Fruit fly (Drosophila melanogaster) whole organism, embryonic: Measurements from ENCODE around the gene Gale.

Source experiments
- CG10267 ChIP-seq: fragments of 200-800 bp; sonication (Bioruptor generic); optimal IDR thresholded peaks from 2 replicates; lab custom pipeline; 2018; ENCODE audit warnings: missing biosample characterization, mild to moderate bottlenecking, missing genetic modification characterization, moderate library complexity
- CG10321 ChIP-seq: fragments of 200-800 bp; sonication (Bioruptor generic); IDR thresholded peaks from 2 replicates; pipeline ENCODE4 v1.3.6; 2022; ENCODE audit warnings: missing biosample characterization, missing genetic modification characterization
- CG10565 ChIP-seq: fragments of 200-800 bp; sonication (Bioruptor generic); optimal IDR thresholded peaks from 3 replicates; lab custom pipeline; 2016; ENCODE audit warnings: missing biosample characterization, mild to moderate bottlenecking, missing genetic modification characterization
- CG10654 ChIP-seq: fragments of 200-800 bp; sonication (Bioruptor generic); optimal IDR thresholded peaks from 2 replicates; lab custom pipeline; 2016; ENCODE audit warnings: missing biosample characterization, missing genetic modification characterization
- CG11085 ChIP-seq: fragments of 200-800 bp; sonication (Bioruptor generic); IDR thresholded peaks from 2 replicates; pipeline ENCODE4 v1.3.6; 2022; ENCODE audit warnings: missing biosample characterization, missing genetic modification characterization
- CG11696 ChIP-seq: fragments of 200-800 bp; sonication (Bioruptor generic); IDR thresholded peaks from 2 replicates; pipeline ENCODE4 v1.3.6; 2022; ENCODE audit warnings: missing biosample characterization, missing genetic modification characterization
- CG12104 ChIP-seq: fragments of 200-800 bp; sonication (Bioruptor generic); optimal IDR thresholded peaks from 3 replicates; lab custom pipeline; 2016; ENCODE audit warnings: missing biosample characterization, missing genetic modification characterization
- CG14710 ChIP-seq: fragments of 200-800 bp; sonication (Bioruptor generic); optimal IDR thresholded peaks from 3 replicates; lab custom pipeline; 2019; ENCODE audit warnings: missing biosample characterization, mild to moderate bottlenecking, missing genetic modification characterization, moderate library complexity
- CG16815 ChIP-seq: fragments of 200-800 bp; sonication (Bioruptor generic); optimal IDR thresholded peaks from 3 replicates; lab custom pipeline; 2017; ENCODE audit warnings: missing biosample characterization, mild to moderate bottlenecking, missing genetic modification characterization
- CG17328 ChIP-seq: fragments of 200-800 bp; sonication (Bioruptor generic); IDR thresholded peaks from 2 replicates; pipeline ENCODE4 v1.3.6; 2022; ENCODE audit warnings: missing biosample characterization, missing genetic modification characterization
- CG2199 ChIP-seq: fragments of 200-800 bp; sonication (Bioruptor generic); IDR thresholded peaks from 3 replicates; pipeline ENCODE4 v1.3.6; 2022; ENCODE audit warnings: missing biosample characterization, missing genetic modification characterization
- CG2712 ChIP-seq: fragments of 200-800 bp; optimal IDR thresholded peaks from 3 replicates; lab custom pipeline; 2019; ENCODE audit warnings: missing biosample characterization, mild to moderate bottlenecking, missing genetic modification characterization, moderate library complexity
- CG31388 ChIP-seq: fragments of 200-800 bp; sonication (Bioruptor generic); optimal IDR thresholded peaks from 2 replicates; lab custom pipeline; 2016; ENCODE audit warnings: missing biosample characterization, missing genetic modification characterization
- CG4730 ChIP-seq: fragments of 200-800 bp; sonication (Bioruptor generic); IDR thresholded peaks from 2 replicates; pipeline ENCODE4 v1.3.6; 2022; ENCODE audit warnings: missing biosample characterization, missing genetic modification characterization
- CG4854 ChIP-seq: fragments of 200-800 bp; sonication (Bioruptor generic); optimal IDR thresholded peaks from 2 replicates; lab custom pipeline; 2016; ENCODE audit warnings: missing biosample characterization, missing genetic modification characterization, inconsistent platforms
- CG5245 ChIP-seq: fragments of 200-800 bp; sonication (Bioruptor generic); optimal IDR thresholded peaks from 3 replicates; lab custom pipeline; 2016; ENCODE audit warnings: missing biosample characterization, missing genetic modification characterization
- CG6272 ChIP-seq: fragments of 200-800 bp; sonication (Bioruptor generic); IDR thresholded peaks from 2 replicates; pipeline ENCODE4 v1.3.6; 2022; ENCODE audit warnings: missing biosample characterization, missing genetic modification characterization
- CG7372 ChIP-seq: fragments of 200-800 bp; sonication (Bioruptor generic); IDR thresholded peaks from 2 replicates; pipeline ENCODE4 v1.3.6; 2022; ENCODE audit warnings: missing biosample characterization, missing genetic modification characterization
- CG8089 ChIP-seq: fragments of 200-800 bp; sonication (Bioruptor generic); optimal IDR thresholded peaks from 3 replicates; lab custom pipeline; 2016; ENCODE audit warnings: missing biosample characterization, missing genetic modification characterization
- CG9727 ChIP-seq: fragments of 200-800 bp; sonication (Bioruptor generic); optimal IDR thresholded peaks from 3 replicates; lab custom pipeline; 2017; ENCODE audit warnings: missing biosample characterization, mild to moderate bottlenecking, missing genetic modification characterization
- Dp ChIP-seq: fragments of 200-800 bp; sonication (Bioruptor generic); optimal IDR thresholded peaks from 2 replicates; lab custom pipeline; 2018; ENCODE audit warnings: missing biosample characterization, mild to moderate bottlenecking, missing genetic modification characterization, moderate library complexity
- Gug ChIP-seq: fragments of 200-800 bp; sonication (Bioruptor generic); IDR thresholded peaks from 4 replicates; pipeline ENCODE4 v1.3.6; 2022; ENCODE audit warnings: missing biosample characterization, missing genetic modification characterization
- Med ChIP-seq: fragments of 200-800 bp; sonication (Bioruptor generic); peaks from one replicate; lab custom pipeline; 2016; ENCODE audit warnings: missing biosample characterization, missing genetic modification characterization, mild to moderate bottlenecking, inconsistent platforms, moderate library complexity
- Sin3A ChIP-seq: fragments of >200 bp; optimal IDR thresholded peaks from 2 replicates; lab custom pipeline; 2018
- Ssrp ChIP-seq: fragments of 200-800 bp; sonication (Bioruptor generic); optimal IDR thresholded peaks from 2 replicates; lab custom pipeline; 2018; ENCODE audit warnings: missing biosample characterization, mild to moderate bottlenecking, missing genetic modification characterization, moderate library complexity
- Stat92E ChIP-seq, 3 experiments: fragments of >200 bp in 2 of 3; fragments of 200-800 bp in 1 of 3; sonication (Bioruptor generic) in 1 of 3; optimal IDR thresholded peaks; 2 replicates each; lab custom pipeline; 2017 to 2019; ENCODE audit warnings: missing biosample characterization in 3 of 3, missing genetic modification characterization in 3 of 3, mild to moderate bottlenecking in 1 of 3, moderate library complexity in 1 of 3
- Usf ChIP-seq: fragments of 200-800 bp; sonication (Bioruptor generic); optimal IDR thresholded peaks from 2 replicates; lab custom pipeline; 2017; ENCODE audit warnings: missing genotype, missing biosample characterization, missing genetic modification characterization
- Xrp1 ChIP-seq: fragments of 200-800 bp; sonication (Bioruptor generic); IDR thresholded peaks from 2 replicates; pipeline ENCODE4 v1.3.6; 2022; ENCODE audit warnings: missing biosample characterization, missing genetic modification characterization
- abd-A ChIP-seq: fragments of 200-800 bp; sonication (Bioruptor generic); optimal IDR thresholded peaks from 3 replicates; lab custom pipeline; 2019; ENCODE audit warnings: missing biosample characterization, mild to moderate bottlenecking, missing genetic modification characterization, moderate library complexity
- bcd ChIP-seq: fragments of 200-800 bp; sonication (Bioruptor generic); optimal IDR thresholded peaks from 2 replicates; lab custom pipeline; 2017; ENCODE audit warnings: missing biosample characterization, mild to moderate bottlenecking, missing genetic modification characterization
- br ChIP-seq: fragments of >200 bp; optimal IDR thresholded peaks from 2 replicates; lab custom pipeline; 2017
- dmrt99B ChIP-seq: fragments of 200-800 bp; sonication (Bioruptor generic); optimal IDR thresholded peaks from 2 replicates; lab custom pipeline; 2018; ENCODE audit warnings: missing biosample characterization, mild to moderate bottlenecking, missing genetic modification characterization, moderate library complexity
- dysf ChIP-seq: fragments of 200-800 bp; sonication (Bioruptor generic); IDR thresholded peaks from 3 replicates; pipeline ENCODE4 v1.3.6; 2022; ENCODE audit warnings: missing biosample characterization, missing genetic modification characterization
- ftz-f1 ChIP-seq: fragments of 200-800 bp; sonication (Bioruptor generic); optimal IDR thresholded peaks from 2 replicates; lab custom pipeline; 2016; ENCODE audit warnings: missing biosample characterization, missing genetic modification characterization
- gem ChIP-seq: fragments of 200-800 bp; sonication (Bioruptor generic); optimal IDR thresholded peaks from 2 replicates; lab custom pipeline; 2019; ENCODE audit warnings: missing biosample characterization, mild to moderate bottlenecking, missing genetic modification characterization, moderate library complexity
- grn ChIP-seq: fragments of 200-800 bp; sonication (Bioruptor generic); optimal IDR thresholded peaks from 3 replicates; lab custom pipeline; 2017; ENCODE audit warnings: missing biosample characterization, missing genetic modification characterization
- ham ChIP-seq: fragments of 200-800 bp; sonication (Bioruptor generic); IDR thresholded peaks from 2 replicates; pipeline ENCODE4 v1.3.6; 2022; ENCODE audit warnings: missing biosample characterization, missing genetic modification characterization
- ind ChIP-seq: fragments of 200-800 bp; sonication (Bioruptor generic); optimal IDR thresholded peaks from 3 replicates; lab custom pipeline; 2016; ENCODE audit warnings: missing biosample characterization, missing genetic modification characterization
- kay ChIP-seq: fragments of 200-800 bp; sonication (Bioruptor generic); optimal IDR thresholded peaks from 2 replicates; lab custom pipeline; 2016; ENCODE audit warnings: missing biosample characterization, missing genetic modification characterization
- knrl ChIP-seq: fragments of 200-800 bp; sonication (Bioruptor generic); IDR thresholded peaks from 3 replicates; pipeline ENCODE4 v1.3.6; 2022; ENCODE audit warnings: missing biosample characterization, missing genetic modification characterization; ENCODE audit not compliant: partially characterized antibody
- lilli ChIP-seq: fragments of 200-800 bp; sonication (Bioruptor generic); optimal IDR thresholded peaks from 3 replicates; lab custom pipeline; 2016; ENCODE audit warnings: missing biosample characterization, missing genetic modification characterization
- maf-S ChIP-seq: fragments of 200-800 bp; sonication (Bioruptor generic); optimal IDR thresholded peaks from 2 replicates; lab custom pipeline; 2016; ENCODE audit warnings: missing biosample characterization, missing genetic modification characterization
- nau ChIP-seq: fragments of 200-800 bp; sonication (Bioruptor generic); optimal IDR thresholded peaks from 3 replicates; lab custom pipeline; 2017; ENCODE audit warnings: missing biosample characterization, mild to moderate bottlenecking, missing genetic modification characterization, missing genetic modification reagents
- onecut ChIP-seq: fragments of 200-800 bp; sonication (Bioruptor generic); IDR thresholded peaks from 2 replicates; pipeline ENCODE4 v1.3.6; 2022; ENCODE audit warnings: missing biosample characterization, missing genetic modification characterization
- sd ChIP-seq: fragments of 200-800 bp; sonication (Bioruptor generic); optimal IDR thresholded peaks from 3 replicates; lab custom pipeline; 2018; ENCODE audit warnings: missing biosample characterization, mild to moderate bottlenecking, missing genetic modification characterization, moderate library complexity
- sens ChIP-seq: fragments of 200-800 bp; sonication (Bioruptor generic); peaks from one replicate; lab custom pipeline; 2016; ENCODE audit warnings: missing biosample characterization, missing genetic modification characterization
- shn ChIP-seq: fragments of 200-800 bp; sonication (Bioruptor generic); optimal IDR thresholded peaks from 3 replicates; lab custom pipeline; 2016; ENCODE audit warnings: missing biosample characterization, missing genetic modification characterization
- tna ChIP-seq: fragments of 200-800 bp; sonication (Bioruptor generic); IDR thresholded peaks from 2 replicates; pipeline ENCODE4 v1.3.6; 2022; ENCODE audit warnings: missing biosample characterization, missing genetic modification characterization; ENCODE audit not compliant: partially characterized antibody
- unc-4 ChIP-seq: fragments of 200-800 bp; sonication (Bioruptor generic); IDR thresholded peaks from 2 replicates; pipeline ENCODE4 v1.3.6; 2022; ENCODE audit warnings: missing biosample characterization, missing genetic modification characterization; ENCODE audit not compliant: partially characterized antibody
- zf30C ChIP-seq: fragments of 200-800 bp; sonication (Bioruptor generic); optimal IDR thresholded peaks from 3 replicates; lab custom pipeline; 2018; ENCODE audit warnings: missing biosample characterization, mild to moderate bottlenecking, missing genetic modification characterization

Gene Gale

DNA sequence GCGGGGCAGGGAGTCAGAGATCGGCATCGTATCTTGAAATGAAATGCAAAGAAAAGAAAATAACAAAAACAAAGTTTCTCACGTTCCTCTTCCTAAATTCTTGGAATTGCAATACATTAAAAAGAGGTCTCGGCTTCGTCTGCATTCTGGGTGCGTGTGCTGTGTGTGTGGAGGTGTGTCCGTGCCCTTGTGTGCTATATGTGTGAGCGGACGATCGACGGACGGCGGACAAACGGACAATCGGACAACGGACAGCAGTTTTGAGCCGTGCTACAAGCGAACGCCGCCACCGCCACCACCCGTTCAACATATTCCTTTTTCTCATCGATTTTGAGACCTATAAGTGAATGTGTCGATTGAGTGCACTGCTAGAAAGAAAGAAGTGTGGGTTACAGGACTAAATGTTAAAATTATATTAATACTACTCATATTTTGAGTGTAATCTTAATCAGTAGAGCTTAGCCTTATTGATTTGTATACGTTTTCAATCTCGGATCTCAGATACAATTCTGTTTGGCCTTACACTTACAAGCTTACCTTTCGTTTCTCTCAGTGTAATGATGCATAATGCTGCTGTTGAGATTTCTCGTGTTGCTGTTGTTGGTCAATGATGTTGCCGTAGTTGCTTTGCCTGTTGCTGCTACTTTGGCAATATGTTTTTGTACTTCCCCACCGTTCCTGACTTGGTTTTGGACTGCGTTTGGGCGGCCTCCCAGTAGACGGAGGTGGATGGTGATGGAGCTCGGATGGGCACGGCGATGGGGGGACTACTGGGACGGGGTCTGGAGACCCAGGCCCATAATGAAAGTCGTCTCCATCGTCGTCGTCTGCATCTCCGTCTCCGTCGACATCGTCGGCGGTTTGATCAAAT, 27.0 kb upstream of the Gale start (continued):
- TF ChIP-seq CG9727 (GFP tag; lab: Kevin White, UChicago) (peak; percentile 95), CG12104 (peak; percentile 54), onecut (GFP tag; lab: Robert Waterston, UW) (peak; percentile 78), zf30C (GFP tag; lab: Kevin White, UChicago) (peak; percentile 98), bcd (GFP tag; lab: Kevin White, UChicago) (peak; percentile 69), dysf (peak; percentile 52; the same call in 1 of the 3 replicates), kay (GFP tag; lab: Kevin White, UChicago) (peak; percentile 64), Xrp1 (GFP tag; lab: Robert Waterston, UW) (peak; percentile 95), CG8089 (peak; percentile 65), CG10565 (GFP tag; lab: Kevin White, UChicago) (peak; percentile 47), abd-A (tag; lab: Kevin White, UChicago) (no peak), CG4854 (GFP tag; lab: Kevin White, UChicago) (peak; percentile 69), CG17328 (peak; percentile 89), CG10321 (GFP tag; lab: Robert Waterston, UW) (no peak), CG31388 (GFP tag; lab: Kevin White, UChicago) (peak; percentile 53), knrl (GFP tag; lab: Robert Waterston, UW) (no peak), shn (peak; percentile 35), lilli (GFP tag; lab: Kevin White, UChicago) (peak; percentile 73), CG6272 (GFP tag; lab: Robert Waterston, UW) (no peak), br (no peak), CG5245 (GFP tag; lab: Kevin White, UChicago) (peak; percentile 73), tna (no peak), Ssrp (tag; lab: Kevin White, UChicago) (peak; percentile 85), CG4730 (GFP tag; lab: Robert Waterston, UW) (peak; percentile 40; the same call in 1 of the 2 replicates), Sin3A (lab: Kevin White, UChicago) (no peak), grn (GFP tag; lab: Kevin White, UChicago) (peak; percentile 37), sens (GFP tag; lab: Kevin White, UChicago) (peak; percentile 98), sd (tag; lab: Kevin White, UChicago) (no peak), gem (tag; lab: Kevin White, UChicago) (peak; percentile 92), ind (peak; percentile 55), CG11696 (GFP tag; lab: Robert Waterston, UW) (no peak), ham (GFP tag; lab: Robert Waterston, UW) (no peak), CG14710 (tag; lab: Kevin White, UChicago) (peak; percentile 94), unc-4 (GFP tag; lab: Robert Waterston, UW) (no peak), CG16815 (GFP tag; lab: Kevin White, UChicago) (peak; percentile 89), CG2199 (GFP tag; lab: Robert Waterston, UW) (no peak), CG11085 (GFP tag; lab: Robert Waterston, UW) (no peak), Stat92E (GFP tag; optimal IDR thresholded peaks at IDR 0.05; lab: Kevin White, UChicago) (peak in 1 of 3 experiments; percentile 97), Med (peak; percentile 89), ftz-f1 (GFP tag; lab: Kevin White, UChicago) (no peak), CG10654 (GFP tag; lab: Kevin White, UChicago) (peak; percentile 76), maf-S (peak; percentile 26), nau (GFP tag; lab: Kevin White, UChicago) (no peak), CG10267 (tag; lab: Kevin White, UChicago) (peak; percentile 89), Gug (GFP tag; lab: Robert Waterston, UW) (peak; percentile 33; the same call in 1 of the 4 replicates), Dp (GFP tag; lab: Kevin White, UChicago) (no peak), CG2712 (peak; percentile 94), Usf (GFP tag; lab: Kevin White, UChicago) (peak; percentile 77), dmrt99B (tag; lab: Kevin White, UChicago) (peak; percentile 69), CG7372 (GFP tag; lab: Robert Waterston, UW) (peak; percentile 62)
